Worm (Caenorhabditis elegans): ENCODE results near the gene T05A8.2.
"Not testable (repeated sequence)": the region's sequence is repeated elsewhere in the genome, so short reads cannot be mapped to it uniquely, and the experiment has no call there.

ce11 chrII:2688616-2689015 lies 22.2 kb downstream of the T05A8.2 start, which contains the start of gene nspf-2:
- not testable (repeated sequence) for TF ChIP-seq egl-27 (tag; optimal IDR thresholded peaks at IDR 0.05); lir-3 (tag; optimal IDR thresholded peaks at IDR 0.05; ENCODE audit: poor library complexity); pqm-1 (tag; optimal IDR thresholded peaks at IDR 0.05); lsy-2 (tag; optimal IDR thresholded peaks at IDR 0.05); nhr-77 (tag; optimal IDR thresholded peaks at IDR 0.05)

All from whole organism, L1 larva.